Fruit fly (Drosophila melanogaster) whole organism, adult: ENCODE measurements around the gene faf.

Experiments used
- CG11617 ChIP-seq: fragments of 200-800 bp; sonication (Bioruptor generic); optimal IDR thresholded peaks from 2 replicates; lab custom pipeline; 2017; ENCODE audit warnings: mild to moderate bottlenecking, missing biosample characterization, missing genetic modification reagents, missing genetic modification characterization
- CG12768 ChIP-seq: fragments of 200-800 bp; sonication (Bioruptor generic); optimal IDR thresholded peaks from 2 replicates; lab custom pipeline; 2017; ENCODE audit warnings: missing biosample characterization, missing genetic modification characterization, mild to moderate bottlenecking, moderate library complexity, missing genetic modification reagents
- CG14711 ChIP-seq: fragments of 200-800 bp; sonication (Bioruptor generic); optimal IDR thresholded peaks from 2 replicates; lab custom pipeline; 2018; ENCODE audit warnings: missing biosample characterization, mild to moderate bottlenecking, missing genetic modification characterization, moderate library complexity
- CG1620 ChIP-seq: fragments of 200-800 bp; sonication (Bioruptor generic); optimal IDR thresholded peaks from 2 replicates; lab custom pipeline; 2016; ENCODE audit warnings: missing biosample characterization, missing genetic modification characterization
- CG33017 ChIP-seq: fragments of 200-800 bp; sonication (Bioruptor generic); optimal IDR thresholded peaks from 2 replicates; lab custom pipeline; 2018; ENCODE audit warnings: missing biosample characterization, mild to moderate bottlenecking, missing genetic modification characterization, moderate library complexity
- CG5204 ChIP-seq: fragments of 200-800 bp; sonication (Bioruptor generic); optimal IDR thresholded peaks from 2 replicates; lab custom pipeline; 2016; ENCODE audit warnings: missing biosample characterization, missing genetic modification characterization
- CG7045 ChIP-seq: fragments of 200-800 bp; sonication (Bioruptor generic); optimal IDR thresholded peaks from 2 replicates; lab custom pipeline; 2017; ENCODE audit warnings: missing biosample characterization, mild to moderate bottlenecking, missing genetic modification characterization
- CG7101 ChIP-seq: fragments of 200-800 bp; sonication (Bioruptor generic); optimal IDR thresholded peaks from 2 replicates; lab custom pipeline; 2018; ENCODE audit warnings: missing biosample characterization, mild to moderate bottlenecking, missing genetic modification characterization, moderate library complexity
- Clk ChIP-seq: fragments of 200-800 bp; sonication (Bioruptor generic); optimal IDR thresholded peaks from 2 replicates; lab custom pipeline; 2017; ENCODE audit warnings: missing biosample characterization, missing genetic modification characterization
- Crg-1 ChIP-seq: fragments of 200-800 bp; sonication (Bioruptor generic); optimal IDR thresholded peaks from 2 replicates; lab custom pipeline; 2016; ENCODE audit warnings: missing biosample characterization, missing genetic modification characterization
- Hr96 ChIP-seq: fragments of 200-800 bp; sonication (Bioruptor generic); optimal IDR thresholded peaks from 2 replicates; lab custom pipeline; 2016; ENCODE audit warnings: missing biosample characterization, missing genetic modification characterization
- Mnt ChIP-seq: fragments of 200-800 bp; sonication (Bioruptor generic); optimal IDR thresholded peaks from 2 replicates; lab custom pipeline; 2016; ENCODE audit warnings: missing biosample characterization, mild to moderate bottlenecking, missing genetic modification characterization
- bab1 ChIP-seq: fragments of 200-800 bp; sonication (Bioruptor generic); optimal IDR thresholded peaks from 3 replicates; lab custom pipeline; 2019; ENCODE audit warnings: missing biosample characterization, mild to moderate bottlenecking, missing genetic modification characterization, moderate library complexity
- cic ChIP-seq: fragments of 200-800 bp; sonication (Bioruptor generic); optimal IDR thresholded peaks from 2 replicates; lab custom pipeline; 2017; ENCODE audit warnings: missing biosample characterization, mild to moderate bottlenecking, missing genetic modification characterization, moderate library complexity
- cnc ChIP-seq, 2 experiments: fragments of >200 bp; optimal IDR thresholded peaks; 2 replicates each; lab custom pipeline; 2017
- kay ChIP-seq: fragments of 200-800 bp; sonication (Bioruptor generic); peaks from one replicate; lab custom pipeline; 2016; ENCODE audit warnings: missing biosample characterization, missing genetic modification characterization, borderline replicate concordance
- ovo ChIP-seq: fragments of 200-800 bp; sonication (Bioruptor generic); optimal IDR thresholded peaks from 2 replicates; lab custom pipeline; 2016; ENCODE audit warnings: missing biosample characterization, missing genetic modification characterization
- pad ChIP-seq: fragments of 200-800 bp; sonication (Bioruptor generic); optimal IDR thresholded peaks from 3 replicates; lab custom pipeline; 2017; ENCODE audit warnings: missing biosample characterization, missing genetic modification characterization, mild to moderate bottlenecking, moderate library complexity, missing genetic modification reagents
- tj ChIP-seq: fragments of 200-800 bp; sonication (Bioruptor generic); optimal IDR thresholded peaks from 3 replicates; lab custom pipeline; 2017; ENCODE audit warnings: missing biosample characterization, mild to moderate bottlenecking, missing genetic modification characterization, moderate library complexity
- toe ChIP-seq: fragments of 200-800 bp; sonication (Bioruptor generic); optimal IDR thresholded peaks from 2 replicates; lab custom pipeline; 2016; ENCODE audit warnings: missing biosample characterization, missing genetic modification characterization

The faf gene

dm6 chr3R:31776583-31777362, at the start of gene faf, which contains the start of gene CG2126:
Gene faf (plus strand): TSS chr3R:31777020.
Gene CG2126 (minus strand): TSS chr3R:31776652.
- no peak for TF ChIP-seq Hr96 (GFP tag; lab: Kevin White, UChicago)
- TF ChIP-seq cnc (optimal IDR thresholded peaks at IDR 0.05; lab: Kevin White, UChicago): no peak
- peak; percentile 60 for TF ChIP-seq Mnt
- peak; percentile 66 for TF ChIP-seq Crg-1 (GFP tag; lab: Kevin White, UChicago)
- TF ChIP-seq ovo (GFP tag; lab: Kevin White, UChicago): peak; percentile 48
- peak; percentile 64 for TF ChIP-seq CG12768 (GFP tag; lab: Kevin White, UChicago)
- TF ChIP-seq toe (GFP tag; lab: Kevin White, UChicago): no peak
- peak; percentile 29 for TF ChIP-seq cic (GFP tag; lab: Kevin White, UChicago)
- TF ChIP-seq CG7045: peak; percentile 76
- peak; percentile 72 for TF ChIP-seq CG1620 (GFP tag; lab: Kevin White, UChicago)
- no peak for TF ChIP-seq CG5204
- peak; percentile 99 for TF ChIP-seq CG14711 (tag; lab: Kevin White, UChicago)
- peak; percentile 47 for TF ChIP-seq tj (GFP tag; lab: Kevin White, UChicago)
- peak; percentile 83 for TF ChIP-seq CG11617
- TF ChIP-seq Clk: peak; percentile 54
- no peak for TF ChIP-seq kay (GFP tag; lab: Kevin White, UChicago)
- TF ChIP-seq bab1 (GFP tag; lab: Kevin White, UChicago): peak; percentile 77
- TF ChIP-seq pad (GFP tag; lab: Kevin White, UChicago): peak; percentile 50
- TF ChIP-seq CG7101: peak; percentile 83
- peak; percentile 76 for TF ChIP-seq CG33017 (tag; lab: Kevin White, UChicago)

- TF ChIP-seq Hr96 (GFP tag; lab: Kevin White, UChicago): no peak
- TF ChIP-seq ovo (GFP tag; lab: Kevin White, UChicago): no peak
- no peak for TF ChIP-seq kay (GFP tag; lab: Kevin White, UChicago)
- no peak for TF ChIP-seq CG7045
- TF ChIP-seq Clk: no peak
Observed at dm6 chr3R:31727773-31728172, 49.0 kb upstream of the faf start.

- TF ChIP-seq kay (GFP tag; lab: Kevin White, UChicago) (no peak), cic (GFP tag; lab: Kevin White, UChicago) (peak; percentile 6), Clk (no peak), bab1 (GFP tag; lab: Kevin White, UChicago) (peak; percentile 59), Hr96 (GFP tag; lab: Kevin White, UChicago) (no peak), Mnt (peak; percentile 98)
Observed at dm6 chr3R:31736776-31737175, 40.0 kb upstream of the faf start, which contains the start of the genes CstF50 and CG11563. Gene CstF50 (minus strand): TSS chr3R:31736963. Gene CG11563 (plus strand): TSS chr3R:31737035.

- no peak for TF ChIP-seq pad (GFP tag; lab: Kevin White, UChicago)
- TF ChIP-seq Mnt: peak; percentile 18
- peak; percentile 61 for TF ChIP-seq kay (GFP tag; lab: Kevin White, UChicago)
- no peak for TF ChIP-seq CG12768 (GFP tag; lab: Kevin White, UChicago)
- TF ChIP-seq toe (GFP tag; lab: Kevin White, UChicago): peak; percentile 44
- no peak for TF ChIP-seq CG14711 (tag; lab: Kevin White, UChicago)
- no peak for TF ChIP-seq Crg-1 (GFP tag; lab: Kevin White, UChicago)
Observed at dm6 chr3R:31738060-31738619, 38.7 kb upstream of the faf start, which contains the start of gene eEF1alpha2. Gene eEF1alpha2 (plus strand): TSS chr3R:31738468.

dm6 chr3R:31739067-31739786, 37.6 kb upstream of the faf start:
- TF ChIP-seq CG14711 (tag; lab: Kevin White, UChicago): no peak
- peak; percentile 18 for TF ChIP-seq Mnt
- no peak for TF ChIP-seq CG7101
- TF ChIP-seq CG12768 (GFP tag; lab: Kevin White, UChicago): no peak
- TF ChIP-seq CG7045: no peak

dm6 chr3R:31741278-31741677, 35.5 kb upstream of the faf start:
- TF ChIP-seq Mnt (no peak), kay (GFP tag; lab: Kevin White, UChicago) (no peak), pad (GFP tag; lab: Kevin White, UChicago) (no peak), cic (GFP tag; lab: Kevin White, UChicago) (no peak), bab1 (GFP tag; lab: Kevin White, UChicago) (no peak), toe (GFP tag; lab: Kevin White, UChicago) (no peak), CG33017 (tag; lab: Kevin White, UChicago) (peak; percentile 5)
